Fruit fly (Drosophila melanogaster) whole organism, wandering third instar larva: ENCODE data around the gene CG14983.

Experiments used
- Hr83 ChIP-seq: fragments of 200-300 bp; sonication (Bioruptor generic); optimal IDR thresholded peaks from 2 replicates; lab custom pipeline; 2016; ENCODE audit warnings: missing biosample characterization, mild to moderate bottlenecking, missing genetic modification characterization, moderate library complexity; ENCODE audit not compliant: poor library complexity, severe bottlenecking
- br ChIP-seq: fragments of 200-800 bp; sonication (Bioruptor generic); optimal IDR thresholded peaks from 2 replicates; lab custom pipeline; 2016; ENCODE audit warnings: missing biosample characterization, missing genetic modification characterization
- dmrt93B ChIP-seq: fragments of 200-800 bp; sonication (Bioruptor generic); optimal IDR thresholded peaks from 2 replicates; lab custom pipeline; 2018; ENCODE audit warnings: missing biosample characterization, mild to moderate bottlenecking, missing genetic modification characterization
- dsf ChIP-seq: sonication (Bioruptor generic); optimal IDR thresholded peaks from 2 replicates; lab custom pipeline; 2016; ENCODE audit warnings: missing biosample characterization, missing genetic modification characterization, borderline replicate concordance
- foxo ChIP-seq, 2 experiments: fragments of 200-800 bp; sonication (Bioruptor generic); optimal IDR thresholded peaks; 2 replicates in 1 of 2; 3 replicates in 1 of 2; lab custom pipeline; 2016 to 2017; ENCODE audit warnings: missing biosample characterization in 2 of 2, missing genetic modification characterization in 2 of 2
- fru ChIP-seq: fragments of 200-800 bp; sonication (Bioruptor generic); optimal IDR thresholded peaks from 3 replicates; lab custom pipeline; 2016; ENCODE audit warnings: missing biosample characterization, mild to moderate bottlenecking, missing genetic modification characterization
- h ChIP-seq: fragments of 200-800 bp; sonication (Bioruptor generic); optimal IDR thresholded peaks from 3 replicates; lab custom pipeline; 2016; ENCODE audit warnings: missing biosample characterization, mild to moderate bottlenecking, missing genetic modification characterization
- usp ChIP-seq: fragments of >200 bp; optimal IDR thresholded peaks from 2 replicates; lab custom pipeline; 2017; ENCODE audit warnings: missing biosample characterization, missing genetic modification characterization

DNA sequence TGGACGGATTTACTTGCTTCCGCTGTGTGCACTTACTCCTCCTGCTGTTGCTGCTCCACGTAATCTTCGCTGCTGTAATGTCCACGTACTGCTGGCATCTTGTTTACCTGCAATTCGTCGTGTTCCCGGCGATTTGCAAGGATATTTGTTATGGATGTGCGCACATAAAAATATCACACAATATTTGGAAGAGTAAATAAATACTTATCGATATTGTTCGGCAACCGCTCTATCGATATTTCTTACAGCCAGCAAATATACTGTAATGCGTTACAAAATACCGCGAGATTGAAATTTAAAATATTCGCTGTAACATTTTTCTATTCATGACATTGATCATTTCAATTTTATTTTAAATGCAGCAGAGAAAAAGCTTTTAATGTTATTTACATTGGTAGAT, 11.3 kb downstream of the CG14983 start, which contains the start of gene CG10866:
- TF ChIP-seq usp (GFP tag; lab: Kevin White, UChicago) (no peak), dmrt93B (GFP tag; lab: Kevin White, UChicago) (no peak), foxo (GFP tag; optimal IDR thresholded peaks at IDR 0.05; lab: Kevin White, UChicago) (no peak), br (GFP tag; lab: Kevin White, UChicago) (no peak), h (GFP tag; lab: Kevin White, UChicago) (no peak), fru (GFP tag; lab: Kevin White, UChicago) (no peak), Hr83 (GFP tag; lab: Kevin White, UChicago) (no peak), dsf (GFP tag; lab: Kevin White, UChicago) (no peak)
